Worm (Caenorhabditis elegans) whole organism, midembryonic: Measurements from ENCODE around the gene T07C4.3.
A peak's percentile ranks its signal among the peaks of the same experiment; 100 is the strongest.

Source experiments
- T22C8.4 ChIP-seq: fragments of 200-800 bp; sonication (Bioruptor generic); IDR thresholded peaks from 2 replicates; pipeline ENCODE4 v1.3.6; 2022; ENCODE audit warnings: missing genetic modification characterization, missing compliant biosample characterization
- cog-1 ChIP-seq: sonication (generic microtip); optimal IDR thresholded peaks from 2 replicates; lab custom pipeline; 2016; ENCODE audit warnings: missing genetic modification characterization, missing compliant biosample characterization
- flt-1 ChIP-seq: fragments of 200-800 bp; sonication (Bioruptor generic); IDR thresholded peaks from 2 replicates; pipeline ENCODE4 v1.3.6; 2022; ENCODE audit warnings: missing genetic modification characterization, missing compliant biosample characterization
- klf-2 ChIP-seq: fragments of 200-800 bp; sonication (Bioruptor generic); conservative IDR thresholded peaks from 2 replicates; pipeline ENCODE4 v1.3.6; 2022; ENCODE audit warnings: missing genetic modification reagents, missing genetic modification characterization, missing compliant biosample characterization
- med-1 ChIP-seq: sonication (generic microtip); optimal IDR thresholded peaks from 2 replicates; lab custom pipeline; 2017; ENCODE audit warnings: missing genetic modification characterization, mild to moderate bottlenecking, missing compliant biosample characterization, antibody characterized with exemption, missing genetic modification reagents; ENCODE audit not compliant: insufficient read depth
- ref-1 ChIP-seq: fragments of 200-800 bp; sonication (Bioruptor generic); conservative IDR thresholded peaks from 2 replicates; pipeline ENCODE4 v1.3.6; 2022; ENCODE audit warnings: missing genetic modification reagents, missing genetic modification characterization, missing compliant biosample characterization
- tab-1 ChIP-seq: fragments of 200-800 bp; sonication (Bioruptor generic); IDR thresholded peaks from 2 replicates; pipeline ENCODE4 v1.3.6; 2022; ENCODE audit warnings: missing genetic modification characterization, missing compliant biosample characterization
- ztf-23 ChIP-seq: fragments of 200-800 bp; sonication (Bioruptor generic); IDR thresholded peaks from 2 replicates; pipeline ENCODE4 v1.3.6; 2022; ENCODE audit warnings: missing genetic modification reagents, missing genetic modification characterization, missing compliant biosample characterization
- ztf-29 ChIP-seq: fragments of 200-800 bp; sonication (Bioruptor generic); IDR thresholded peaks from 2 replicates; pipeline ENCODE4 v1.3.6; 2022; ENCODE audit warnings: missing genetic modification reagents, missing genetic modification characterization, missing compliant biosample characterization

Gene T07C4.3

ce11 chrIII:10351595-10352207 lies at the start of gene T07C4.3:
Gene T07C4.3, plus strand, starts transcription at chrIII:10352157.
- no peak for TF ChIP-seq flt-1 (GFP tag; lab: Robert Waterston, UW)
- TF ChIP-seq T22C8.4 (GFP tag; lab: Robert Waterston, UW): no peak
- TF ChIP-seq ref-1 (GFP tag; lab: Robert Waterston, UW): no peak
- no peak for TF ChIP-seq klf-2 (GFP tag; lab: Robert Waterston, UW)

- no peak for TF ChIP-seq tab-1 (GFP tag; lab: Robert Waterston, UW)
- no peak for TF ChIP-seq klf-2 (GFP tag; lab: Robert Waterston, UW)
- TF ChIP-seq flt-1 (GFP tag; lab: Robert Waterston, UW): no peak
- TF ChIP-seq med-1 (GFP tag; lab: Kevin White, UChicago): no peak
Observed at ce11 chrIII:10305295-10305694, 46.7 kb upstream of the T07C4.3 start.

ce11 chrIII:10306049-10306448 lies 45.9 kb upstream of the T07C4.3 start, which contains the start of gene T07A5.1:
Gene T07A5.1, minus strand, starts transcription at chrIII:10306197.
- TF ChIP-seq klf-2 (GFP tag; lab: Robert Waterston, UW): no peak
- no peak for TF ChIP-seq ref-1 (GFP tag; lab: Robert Waterston, UW)
- no peak for TF ChIP-seq T22C8.4 (GFP tag; lab: Robert Waterston, UW)
- TF ChIP-seq flt-1 (GFP tag; lab: Robert Waterston, UW): no peak
- TF ChIP-seq cog-1 (tag; lab: Kevin White, UChicago): no peak
- TF ChIP-seq ztf-23 (GFP tag; lab: Robert Waterston, UW): no peak
- no peak for TF ChIP-seq tab-1 (GFP tag; lab: Robert Waterston, UW)
- no peak for TF ChIP-seq med-1 (GFP tag; lab: Kevin White, UChicago)
- no peak for TF ChIP-seq ztf-29

- TF ChIP-seq med-1 (GFP tag; lab: Kevin White, UChicago): no peak
- no peak for TF ChIP-seq ztf-23 (GFP tag; lab: Robert Waterston, UW)
Observed at ce11 chrIII:10311016-10311415, 40.9 kb upstream of the T07C4.3 start, which contains the start of gene T07A5.7. Gene T07A5.7, minus strand, starts transcription at chrIII:10311116.

- TF ChIP-seq ref-1 (GFP tag; lab: Robert Waterston, UW): no peak
- TF ChIP-seq klf-2 (GFP tag; lab: Robert Waterston, UW): no peak
- TF ChIP-seq cog-1 (tag; lab: Kevin White, UChicago): no peak
- TF ChIP-seq tab-1 (GFP tag; lab: Robert Waterston, UW): no peak
- TF ChIP-seq flt-1 (GFP tag; lab: Robert Waterston, UW): no peak
- no peak for TF ChIP-seq T22C8.4 (GFP tag; lab: Robert Waterston, UW)
- no peak for TF ChIP-seq ztf-29
- TF ChIP-seq ztf-23 (GFP tag; lab: Robert Waterston, UW): no peak
- TF ChIP-seq med-1 (GFP tag; lab: Kevin White, UChicago): no peak
Observed at ce11 chrIII:10314234-10314633, 37.7 kb upstream of the T07C4.3 start.

ce11 chrIII:10318062-10318609 lies 33.8 kb upstream of the T07C4.3 start, which contains the start of the genes unc-50 and ostf-4:
Gene unc-50, minus strand, starts transcription at chrIII:10318162.
Gene ostf-4, minus strand, starts transcription at chrIII:10318559.
- TF ChIP-seq ref-1 (GFP tag; lab: Robert Waterston, UW) (no peak), med-1 (GFP tag; lab: Kevin White, UChicago) (no peak), klf-2 (GFP tag; lab: Robert Waterston, UW) (no peak), T22C8.4 (GFP tag; lab: Robert Waterston, UW) (no peak), tab-1 (GFP tag; lab: Robert Waterston, UW) (no peak), ztf-29 (no peak), ztf-23 (GFP tag; lab: Robert Waterston, UW) (no peak), flt-1 (GFP tag; lab: Robert Waterston, UW) (no peak), cog-1 (tag; lab: Kevin White, UChicago) (no peak)

- no peak for TF ChIP-seq ztf-29
- TF ChIP-seq ztf-23 (GFP tag; lab: Robert Waterston, UW): no peak
- TF ChIP-seq ref-1 (GFP tag; lab: Robert Waterston, UW): no peak
- TF ChIP-seq T22C8.4 (GFP tag; lab: Robert Waterston, UW): peak; percentile 97
- no peak for TF ChIP-seq tab-1 (GFP tag; lab: Robert Waterston, UW)
- TF ChIP-seq flt-1 (GFP tag; lab: Robert Waterston, UW): no peak
- no peak for TF ChIP-seq med-1 (GFP tag; lab: Kevin White, UChicago)
- no peak for TF ChIP-seq klf-2 (GFP tag; lab: Robert Waterston, UW)
- peak; percentile 41 for TF ChIP-seq cog-1 (tag; lab: Kevin White, UChicago)
Observed at ce11 chrIII:10318755-10319154, 33.2 kb upstream of the T07C4.3 start, which contains the start of gene unc-69. Gene unc-69, plus strand, starts transcription at chrIII:10318939.

- TF ChIP-seq flt-1 (GFP tag; lab: Robert Waterston, UW): 0 out of 2 replicates have a peak, but pooled peaks have one; percentile 30
Observed at ce11 chrIII:10320228-10320705, 31.7 kb upstream of the T07C4.3 start.

- TF ChIP-seq tab-1 (GFP tag; lab: Robert Waterston, UW) (no peak), flt-1 (GFP tag; lab: Robert Waterston, UW) (no peak), T22C8.4 (GFP tag; lab: Robert Waterston, UW) (no peak), klf-2 (GFP tag; lab: Robert Waterston, UW) (no peak), ztf-23 (GFP tag; lab: Robert Waterston, UW) (no peak), ref-1 (GFP tag; lab: Robert Waterston, UW) (no peak), cog-1 (tag; lab: Kevin White, UChicago) (no peak), ztf-29 (no peak), med-1 (GFP tag; lab: Kevin White, UChicago) (no peak)
Observed at ce11 chrIII:10320788-10321187, 31.2 kb upstream of the T07C4.3 start, which contains the start of gene sas-7. Gene sas-7, plus strand, starts transcription at chrIII:10321019.
